Fruit fly (Drosophila melanogaster): ENCODE measurements around the gene tHMG2.
A peak's percentile ranks its signal among the peaks of the same experiment; 100 is the strongest.

The tHMG2 gene

dm6 chr3R:22468829-22469487, 23.8 kb upstream of the tHMG2 start (continued):
- TF ChIP-seq Dbx (GFP tag; IDR thresholded peaks at IDR 0.05) = peak; percentile 90
- TF ChIP-seq CG17829 (tag; optimal IDR thresholded peaks at IDR 0.05) = peak; percentile 72
- TF ChIP-seq CG12942 (GFP tag; optimal IDR thresholded peaks at IDR 0.05) = peak; percentile 77
- no peak for TF ChIP-seq Elba2 (GFP tag; optimal IDR thresholded peaks at IDR 0.05)
- TF ChIP-seq BtbVII (GFP tag; optimal IDR thresholded peaks at IDR 0.05) = peak; percentile 88
- TF ChIP-seq en (GFP tag; optimal IDR thresholded peaks at IDR 0.05) = peak; percentile 75
- TF ChIP-seq CG4424 (GFP tag; optimal IDR thresholded peaks at IDR 0.05) = peak; percentile 80
- peak; percentile 81 for TF ChIP-seq Chrac-16 (GFP tag; optimal IDR thresholded peaks at IDR 0.05)
- TF ChIP-seq nau (GFP tag; optimal IDR thresholded peaks at IDR 0.05) = no peak
- TF ChIP-seq PHDP (tag; optimal IDR thresholded peaks at IDR 0.05) = peak; percentile 89
- TF ChIP-seq CG17385 (GFP tag; optimal IDR thresholded peaks at IDR 0.05) = peak; percentile 81
- no peak for TF ChIP-seq lbe (GFP tag; optimal IDR thresholded peaks at IDR 0.05)
- TF ChIP-seq Bdp1 (GFP tag; optimal IDR thresholded peaks at IDR 0.05) = peak; percentile 71
- peak; percentile 70; the same call in 2 of the 3 replicates for TF ChIP-seq CG11093 (GFP tag; IDR thresholded peaks at IDR 0.05)
- peak; percentile 89 for TF ChIP-seq Fer3 (tag; optimal IDR thresholded peaks at IDR 0.05)
- no peak for TF ChIP-seq CG15073 (GFP tag; optimal IDR thresholded peaks at IDR 0.05)
- no peak for TF ChIP-seq tio (GFP tag; optimal IDR thresholded peaks at IDR 0.05)
- TF ChIP-seq Lpt (GFP tag; optimal IDR thresholded peaks at IDR 0.05) = no peak
- peak; percentile 96 for TF ChIP-seq lab (GFP tag; optimal IDR thresholded peaks at IDR 0.05)
- peak; percentile 67 for TF ChIP-seq CG30431 (GFP tag; optimal IDR thresholded peaks at IDR 0.05)
- peak; percentile 71 for TF ChIP-seq CG3163 (GFP tag; optimal IDR thresholded peaks at IDR 0.05)
- TF ChIP-seq CG12155 (GFP tag; optimal IDR thresholded peaks at IDR 0.05) = peak; percentile 79
- peak; percentile 90 for TF ChIP-seq CG12071 (GFP tag; optimal IDR thresholded peaks at IDR 0.05)
- TF ChIP-seq kni (GFP tag; optimal IDR thresholded peaks at IDR 0.05) = no peak
- TF ChIP-seq NfI (GFP tag; optimal IDR thresholded peaks at IDR 0.05) = peak; percentile 87
- no peak for TF ChIP-seq prd (optimal IDR thresholded peaks at IDR 0.05)
- TF ChIP-seq prd (GFP tag; IDR thresholded peaks at IDR 0.05) = peak; percentile 88
- peak; percentile 86 for TF ChIP-seq CG9817 (tag; optimal IDR thresholded peaks at IDR 0.05)
- TF ChIP-seq pho (GFP tag; optimal IDR thresholded peaks at IDR 0.05) = peak; percentile 85
- TF ChIP-seq CG10366 (GFP tag; IDR thresholded peaks at IDR 0.05) = peak; percentile 78
- peak; percentile 68 for TF ChIP-seq NC2β (GFP tag; optimal IDR thresholded peaks at IDR 0.05)
- TF ChIP-seq Poxn (GFP tag; IDR thresholded peaks at IDR 0.05) = peak; percentile 63; the same call in 1 of the 2 replicates
- peak; percentile 63; the same call in 1 of the 2 replicates for TF ChIP-seq GATAe (GFP tag; conservative IDR thresholded peaks at IDR 0.05)
- TF ChIP-seq nerfin-2 (GFP tag; IDR thresholded peaks at IDR 0.05; ENCODE audit: partially characterized antibody) = no peak
- TF ChIP-seq fd64A (GFP tag; optimal IDR thresholded peaks at IDR 0.05) = peak; percentile 51
- TF ChIP-seq Usf (GFP tag; optimal IDR thresholded peaks at IDR 0.05) = peak; percentile 15
- TF ChIP-seq CG6683 (GFP tag; optimal IDR thresholded peaks at IDR 0.05) = peak; percentile 81
- peak; percentile 78 for TF ChIP-seq CG18764 (GFP tag; optimal IDR thresholded peaks at IDR 0.05)
- TF ChIP-seq CG6654 (GFP tag; optimal IDR thresholded peaks at IDR 0.05) = peak; percentile 36
- TF ChIP-seq CG9727 (GFP tag; optimal IDR thresholded peaks at IDR 0.05) = peak; percentile 80
- TF ChIP-seq Hsf (GFP tag; optimal IDR thresholded peaks at IDR 0.05) = peak; percentile 83
- no peak for TF ChIP-seq Hmx (GFP tag; optimal IDR thresholded peaks at IDR 0.05)
- TF ChIP-seq zen (tag; optimal IDR thresholded peaks at IDR 0.05) = peak; percentile 47
- TF ChIP-seq Stat92E (GFP tag; optimal IDR thresholded peaks at IDR 0.05) = no peak
- TF ChIP-seq CG5953 (GFP tag; IDR thresholded peaks at IDR 0.05) = peak; percentile 39; the same call in 1 of the 2 replicates
- TF ChIP-seq inv (GFP tag; IDR thresholded peaks at IDR 0.05; ENCODE audit: partially characterized antibody) = no peak
- peak; percentile 84 for TF ChIP-seq fd96Cb (tag; optimal IDR thresholded peaks at IDR 0.05)
- no peak for TF ChIP-seq HLHmδ (GFP tag; optimal IDR thresholded peaks at IDR 0.05)
- peak; percentile 81 for TF ChIP-seq onecut (GFP tag; IDR thresholded peaks at IDR 0.05)
